Worm (Caenorhabditis elegans) whole organism, early embryonic: ENCODE data around the gene mex-1.

Experiments
- B0310.2 ChIP-seq: sonication (generic microtip); optimal IDR thresholded peaks from 2 replicates; lab custom pipeline; 2016; ENCODE audit warnings: mild to moderate bottlenecking, missing genetic modification characterization, missing compliant biosample characterization
- F13C5.2 ChIP-seq: sonication (generic microtip); optimal IDR thresholded peaks from 2 replicates; lab custom pipeline; 2017; ENCODE audit warnings: mild to moderate bottlenecking, missing genetic modification characterization, inconsistent platforms, missing compliant biosample characterization
- aly-1 ChIP-seq: sonication (generic microtip); optimal IDR thresholded peaks from 2 replicates; lab custom pipeline; 2016; ENCODE audit warnings: missing genetic modification characterization, missing compliant biosample characterization
- ama-1 ChIP-seq: fragments of 150-350 bp; optimal IDR thresholded peaks from 2 replicates; lab custom pipeline; 2014
- ceh-13 ChIP-seq: fragments of 200-800 bp; sonication (Bioruptor generic); optimal IDR thresholded peaks from 2 replicates; lab custom pipeline; 2018; ENCODE audit warnings: mild to moderate bottlenecking, missing genetic modification characterization, missing compliant biosample characterization
- ceh-36 ChIP-seq: sonication (generic microtip); optimal IDR thresholded peaks from 2 replicates; lab custom pipeline; 2016; ENCODE audit warnings: missing genetic modification characterization, inconsistent platforms, missing compliant biosample characterization
- ets-7 ChIP-seq: sonication (generic microtip); optimal IDR thresholded peaks from 2 replicates; lab custom pipeline; 2016; ENCODE audit warnings: missing genotype, missing genetic modification characterization, missing compliant biosample characterization
- flt-1 ChIP-seq: fragments of 200-800 bp; sonication (Bioruptor generic); IDR thresholded peaks from 2 replicates; pipeline ENCODE4 v1.3.6; 2022; ENCODE audit warnings: missing genetic modification characterization, missing compliant biosample characterization
- hmbx-1 ChIP-seq: sonication (generic microtip); optimal IDR thresholded peaks from 2 replicates; lab custom pipeline; 2016; ENCODE audit warnings: mild to moderate bottlenecking, missing genetic modification characterization, missing compliant biosample characterization
- hmg-4 ChIP-seq: fragments of 200-800 bp; sonication (Bioruptor generic); optimal IDR thresholded peaks from 2 replicates; lab custom pipeline; 2018; ENCODE audit warnings: mild to moderate bottlenecking, missing genetic modification characterization, missing compliant biosample characterization
- hnd-1 ChIP-seq: sonication (generic microtip); optimal IDR thresholded peaks from 2 replicates; lab custom pipeline; 2016; ENCODE audit warnings: missing genetic modification characterization, missing compliant biosample characterization
- pes-1 ChIP-seq: fragments of 200-800 bp; sonication (Bioruptor generic); IDR thresholded peaks from 2 replicates; pipeline ENCODE4 v1.3.6; 2022; ENCODE audit warnings: missing genetic modification reagents, missing genetic modification characterization, missing compliant biosample characterization
- scrt-1 ChIP-seq: fragments of 200-800 bp; sonication (Bioruptor generic); IDR thresholded peaks from 2 replicates; pipeline ENCODE4 v1.3.6; 2022; ENCODE audit warnings: missing genetic modification characterization, missing compliant biosample characterization
- sea-1 ChIP-seq: fragments of 200-800 bp; sonication (Bioruptor generic); conservative IDR thresholded peaks from 2 replicates; pipeline ENCODE4 v1.3.6; 2022; ENCODE audit warnings: missing genetic modification characterization, missing compliant biosample characterization
- tbx-11 ChIP-seq: fragments of 200-800 bp; sonication (Bioruptor generic); IDR thresholded peaks from 2 replicates; pipeline ENCODE4 v1.3.6; 2022; ENCODE audit warnings: missing genetic modification characterization, missing compliant biosample characterization
- tbx-37 ChIP-seq: fragments of 200-800 bp; sonication (Bioruptor generic); conservative IDR thresholded peaks from 2 replicates; pipeline ENCODE4 v1.3.6; 2022; ENCODE audit warnings: missing genetic modification reagents, missing genetic modification characterization, missing compliant biosample characterization
- tra-4 ChIP-seq: sonication (generic microtip); optimal IDR thresholded peaks from 2 replicates; lab custom pipeline; 2017; ENCODE audit warnings: missing genetic modification characterization, missing compliant biosample characterization

The mex-1 gene

DNA sequence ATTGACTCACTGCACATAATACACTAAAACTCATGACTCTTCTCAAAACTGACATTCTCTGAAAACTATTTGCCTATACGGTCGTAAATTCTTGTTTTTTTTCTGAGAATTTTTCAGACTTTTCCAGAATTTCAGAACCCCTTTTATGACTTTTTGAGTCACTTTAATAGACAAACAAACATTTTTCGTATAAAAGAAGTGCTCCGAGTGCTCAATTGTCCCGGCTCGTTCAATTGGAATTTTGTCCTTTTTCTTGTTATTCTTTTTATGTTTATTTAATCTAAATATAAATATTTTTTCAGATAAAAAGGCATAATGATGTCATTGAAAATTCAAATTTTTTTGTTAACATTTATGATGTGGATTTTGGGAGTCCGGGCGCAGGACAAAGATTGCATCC is 30.5 kb downstream of the mex-1 start, which contains the start of gene Y17G7B.23:
Gene Y17G7B.23 (plus strand): TSS at position 301 of the 400 bp plus-strand sequence.
- TF ChIP-seq F13C5.2 (tag; lab: Kevin White, UChicago) (no peak), aly-1 (tag; lab: Kevin White, UChicago) (no peak), tbx-37 (no peak), hmg-4 (GFP tag; lab: Kevin White, UChicago) (no peak), ceh-36 (tag; lab: Kevin White, UChicago) (no peak)

DNA sequence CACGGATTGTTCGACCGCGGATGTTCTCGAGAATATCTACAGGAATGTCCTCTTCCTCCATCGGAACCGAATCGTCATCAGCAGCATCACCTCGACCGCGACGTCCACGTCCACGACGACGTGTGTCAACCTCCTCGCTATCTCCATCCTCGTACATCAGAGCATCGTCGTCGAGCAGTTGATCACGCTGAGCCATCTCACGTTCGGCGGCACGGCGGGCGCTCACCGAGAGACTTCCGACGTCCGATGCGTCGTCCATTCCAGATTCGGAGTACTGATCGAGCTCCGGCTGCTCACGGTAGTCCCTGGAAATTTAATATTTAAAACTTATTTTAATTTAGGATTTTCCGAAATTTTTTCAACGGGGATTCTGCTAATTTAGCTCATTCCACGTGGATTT is 37.5 kb downstream of the mex-1 start:
- no peak for TF ChIP-seq hnd-1 (tag; lab: Kevin White, UChicago)
- no peak for TF ChIP-seq scrt-1 (GFP tag; lab: Robert Waterston, UW)
- TF ChIP-seq tbx-37 = no peak

DNA sequence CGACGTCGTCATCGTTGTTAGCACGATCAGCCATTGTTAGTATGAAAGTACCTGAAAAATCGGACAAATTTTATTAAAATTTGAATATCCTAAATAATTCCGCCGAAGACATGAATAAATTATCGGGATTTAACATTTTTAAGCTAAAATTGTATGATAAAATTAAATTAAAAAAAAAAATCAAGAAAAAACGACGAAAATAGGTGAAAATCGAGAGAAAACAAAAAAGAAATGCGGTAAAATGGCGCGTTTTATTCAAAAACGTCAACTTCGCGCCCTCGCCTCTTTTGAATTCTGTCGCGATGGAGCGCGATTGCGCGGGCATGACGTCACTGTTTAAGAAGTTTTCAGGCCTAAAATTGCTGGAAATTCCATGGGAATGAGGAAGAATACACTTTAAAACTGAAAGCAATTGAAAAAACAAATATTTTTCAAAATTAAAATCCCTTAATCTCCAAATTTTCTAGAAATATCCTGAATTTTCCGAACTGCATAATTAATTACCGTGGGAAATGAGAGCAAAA is 38.2 kb downstream of the mex-1 start, which contains the start of gene mcm-2:
Gene mcm-2 (minus strand): TSS at position 51 of the 524 bp plus-strand sequence.
- TF ChIP-seq ama-1 (lab: Kevin White, UChicago) (no peak), hmg-4 (GFP tag; lab: Kevin White, UChicago) (no peak), tbx-37 (no peak), tra-4 (tag; lab: Kevin White, UChicago) (no peak), ceh-13 (no peak), B0310.2 (tag; lab: Kevin White, UChicago) (no peak), ceh-36 (tag; lab: Kevin White, UChicago) (no peak), flt-1 (GFP tag; lab: Robert Waterston, UW) (no peak), tbx-11 (no peak), sea-1 (no peak), hnd-1 (tag; lab: Kevin White, UChicago) (no peak), hmbx-1 (no peak), pes-1 (no peak), aly-1 (tag; lab: Kevin White, UChicago) (no peak), ets-7 (no peak), F13C5.2 (tag; lab: Kevin White, UChicago) (no peak), scrt-1 (GFP tag; lab: Robert Waterston, UW) (no peak)

DNA sequence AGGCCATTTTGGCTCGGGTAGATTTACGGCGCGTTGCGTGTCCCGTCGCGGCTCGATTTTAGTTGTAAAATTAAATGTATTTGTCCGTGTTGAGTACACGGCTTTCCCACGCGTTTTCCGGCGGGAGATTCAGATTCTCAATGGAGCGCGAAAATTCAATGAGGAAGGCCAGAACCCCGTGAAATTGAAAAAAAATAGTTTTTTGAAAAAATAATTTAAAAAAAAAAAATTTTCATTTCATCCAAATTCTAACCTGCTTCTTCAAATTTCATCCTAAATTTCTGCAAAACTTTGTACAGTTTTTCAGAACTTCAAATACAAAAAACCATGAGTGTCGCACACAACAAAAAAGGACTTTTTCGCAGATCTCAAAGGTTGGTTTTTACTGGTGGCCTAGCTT is 40.3 kb downstream of the mex-1 start, which contains the start of gene glb-29:
Gene glb-29 (plus strand): TSS at position 301 of the 400 bp plus-strand sequence.
- TF ChIP-seq hmbx-1 (no peak), B0310.2 (tag; lab: Kevin White, UChicago) (no peak), ama-1 (lab: Kevin White, UChicago) (no peak), tbx-11 (no peak), hmg-4 (GFP tag; lab: Kevin White, UChicago) (no peak), pes-1 (no peak), aly-1 (tag; lab: Kevin White, UChicago) (no peak), scrt-1 (GFP tag; lab: Robert Waterston, UW) (no peak), tra-4 (tag; lab: Kevin White, UChicago) (no peak), tbx-37 (no peak), hnd-1 (tag; lab: Kevin White, UChicago) (no peak)
